Worm (Caenorhabditis elegans) whole organism, L4 larva: ENCODE data around the gene C25E10.16.
A peak's percentile ranks its signal among the peaks of the same experiment; 100 is the strongest.

Experiments used
- aly-2 ChIP-seq: sonication (generic microtip); optimal IDR thresholded peaks from 2 replicates; lab custom pipeline; 2018; ENCODE audit warnings: missing biosample characterization, missing genetic modification characterization
- arid-1 ChIP-seq: fragments of 200-800 bp; sonication (Bioruptor generic); conservative IDR thresholded peaks from 2 replicates; pipeline ENCODE4 v1.3.6; 2022; ENCODE audit warnings: missing genetic modification reagents, missing genetic modification characterization, missing compliant biosample characterization
- ceh-82 ChIP-seq: sonication (generic microtip); optimal IDR thresholded peaks from 2 replicates; lab custom pipeline; 2017; ENCODE audit warnings: missing biosample characterization, missing genetic modification characterization
- dmd-6 ChIP-seq: fragments of 200-800 bp; sonication (Bioruptor generic); IDR thresholded peaks from 2 replicates; pipeline ENCODE4 v1.3.6; 2022; ENCODE audit warnings: missing genetic modification reagents, missing genetic modification characterization, missing compliant biosample characterization
- egl-27 ChIP-seq: sonication (generic microtip); optimal IDR thresholded peaks from 3 replicates; lab custom pipeline; 2017; ENCODE audit warnings: missing biosample characterization, missing genetic modification reagents, missing genetic modification characterization
- lim-7 ChIP-seq: fragments of 200-800 bp; sonication (Bioruptor generic); IDR thresholded peaks from 2 replicates; pipeline ENCODE4 v1.3.6; 2022; ENCODE audit warnings: missing genetic modification characterization, missing compliant biosample characterization
- lin-13 ChIP-seq: fragments of 150-350 bp; optimal IDR thresholded peaks from 2 replicates; lab custom pipeline; 2014; ENCODE audit warnings: missing biosample characterization, missing genetic modification reagents, missing genetic modification characterization
- madf-5 ChIP-seq, 2 experiments: fragments of 200-800 bp; sonication (Bioruptor generic); IDR thresholded peaks; 2 replicates each; pipeline ENCODE4 v1.3.6; 2022; ENCODE audit warnings: missing compliant biosample characterization in 2 of 2, missing genetic modification characterization in 2 of 2
- mdt-29 ChIP-seq: fragments of 200-800 bp; sonication (Bioruptor generic); IDR thresholded peaks from 2 replicates; pipeline ENCODE4 v1.3.6; 2022; ENCODE audit warnings: missing genetic modification reagents, missing genetic modification characterization, missing compliant biosample characterization
- nhr-10 ChIP-seq: fragments of 150-350 bp; optimal IDR thresholded peaks from 2 replicates; lab custom pipeline; 2014; ENCODE audit warnings: missing biosample characterization, missing genetic modification characterization
- pqm-1 ChIP-seq: sonication (generic microtip); optimal IDR thresholded peaks from 2 replicates; lab custom pipeline; 2017; ENCODE audit warnings: missing biosample characterization, missing genetic modification characterization
- sdz-12 ChIP-seq: fragments of 200-800 bp; sonication (Bioruptor generic); optimal IDR thresholded peaks from 2 replicates; lab custom pipeline; 2018; ENCODE audit warnings: mild to moderate bottlenecking, missing genetic modification characterization, missing compliant biosample characterization
- snpc-4 ChIP-seq: fragments of 150-350 bp; optimal IDR thresholded peaks from 2 replicates; lab custom pipeline; 2014; ENCODE audit warnings: missing biosample characterization, missing genetic modification characterization
- unc-39 ChIP-seq: sonication (generic microtip); optimal IDR thresholded peaks from 2 replicates; lab custom pipeline; 2017; ENCODE audit warnings: missing biosample characterization, missing genetic modification characterization

DNA sequence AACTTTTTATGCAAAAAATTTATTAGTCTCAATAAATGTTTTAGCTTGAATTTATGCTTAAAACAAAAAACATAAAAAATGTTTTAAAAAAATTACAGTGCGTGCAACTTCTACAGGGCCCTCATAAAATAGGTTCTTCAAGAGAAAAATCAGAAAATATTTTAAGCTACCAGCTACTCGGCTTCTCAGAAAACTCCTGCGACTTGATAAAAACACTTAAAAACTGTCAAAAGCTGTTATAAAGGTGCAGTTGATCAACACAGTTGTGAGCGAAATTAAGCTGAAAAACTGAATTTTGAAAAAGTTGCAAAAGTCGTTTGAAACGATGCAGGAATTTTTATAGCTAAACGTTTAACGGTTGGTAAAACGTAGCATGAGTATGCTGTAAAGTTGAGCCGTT, 29.4 kb upstream of the C25E10.16 start:
- TF ChIP-seq unc-39 (tag; lab: Kevin White, UChicago): no peak
- TF ChIP-seq madf-5 (GFP tag; IDR thresholded peaks at IDR 0.05; lab: Robert Waterston, UW): 0 out of 4 replicates have a peak, but pooled peaks of 1 of the 2 experiments have one; percentile 35
- TF ChIP-seq pqm-1 (tag; lab: Kevin White, UChicago): no peak
- peak; percentile 60 for TF ChIP-seq dmd-6 (GFP tag; lab: Robert Waterston, UW)
- no peak for TF ChIP-seq egl-27
- peak; percentile 36 for TF ChIP-seq sdz-12
- TF ChIP-seq nhr-10 (tag; lab: Kevin White, UChicago): no peak
- TF ChIP-seq snpc-4 (tag; lab: Kevin White, UChicago): no peak
- no peak for TF ChIP-seq aly-2 (tag; lab: Kevin White, UChicago)
- TF ChIP-seq mdt-29 (GFP tag; lab: Robert Waterston, UW): peak; percentile 78; the same call in 1 of the 2 replicates
- no peak for TF ChIP-seq ceh-82 (tag; lab: Kevin White, UChicago)
- TF ChIP-seq arid-1 (GFP tag; lab: Robert Waterston, UW): no peak
- no peak for TF ChIP-seq lin-13
- 0 out of 2 replicates have a peak, but pooled peaks have one; percentile 6 for TF ChIP-seq lim-7 (GFP tag; lab: Robert Waterston, UW)
